Worm (Caenorhabditis elegans) whole organism, L3 larva: ENCODE results near the gene C50H2.5.

Experiments
- egl-27 ChIP-seq: sonication (generic microtip); optimal IDR thresholded peaks from 4 replicates; lab custom pipeline; 2017; ENCODE audit warnings: missing biosample characterization, missing genetic modification reagents, missing genetic modification characterization
- egl-5 ChIP-seq: fragments of 150-350 bp; optimal IDR thresholded peaks from 2 replicates; lab custom pipeline; 2017; ENCODE audit warnings: missing biosample characterization, missing genetic modification reagents, missing genetic modification characterization, inconsistent platforms
- lin-39 ChIP-seq: fragments of 150-350 bp; optimal IDR thresholded peaks from 2 replicates; lab custom pipeline; 2018; ENCODE audit warnings: missing biosample characterization, missing genetic modification reagents, missing genetic modification characterization
- sea-2 ChIP-seq: fragments of 150-350 bp; sonication (generic microtip); optimal IDR thresholded peaks from 4 replicates; lab custom pipeline; 2014; ENCODE audit warnings: missing biosample characterization, missing genetic modification reagents, missing genetic modification characterization
- unc-62 ChIP-seq: fragments of 150-350 bp; sonication (generic microtip); optimal IDR thresholded peaks from 4 replicates; lab custom pipeline; 2014; ENCODE audit warnings: missing biosample characterization, missing genetic modification reagents, missing genetic modification characterization
- ztf-11 ChIP-seq: fragments of 150-350 bp; optimal IDR thresholded peaks from 2 replicates; lab custom pipeline; 2014; ENCODE audit warnings: missing biosample characterization, missing genetic modification characterization

ce11 chrV:9937435-9937834, 18.9 kb downstream of the C50H2.5 start, which contains the start of gene srj-33:
- TF ChIP-seq sea-2 (GFP tag; lab: Kevin White, UChicago) (no peak), egl-27 (tag; lab: Kevin White, UChicago) (no peak), ztf-11 (tag; lab: Kevin White, UChicago) (no peak), egl-5 (tag; lab: Kevin White, UChicago) (no peak), unc-62 (no peak), lin-39 (no peak)
